Worm (Caenorhabditis elegans) whole organism, late embryonic: ENCODE results near the gene Y50D7A.1.

Source experiments
- C08G9.2 ChIP-seq: sonication (generic microtip); optimal IDR thresholded peaks from 2 replicates; lab custom pipeline; 2016; ENCODE audit warnings: mild to moderate bottlenecking, missing genetic modification characterization, moderate library complexity, missing compliant biosample characterization
- F13H6.1 ChIP-seq: sonication (generic microtip); optimal IDR thresholded peaks from 2 replicates; lab custom pipeline; 2016; ENCODE audit warnings: missing genetic modification characterization, missing compliant biosample characterization
- K02D7.2 ChIP-seq: sonication (generic microtip); optimal IDR thresholded peaks from 2 replicates; lab custom pipeline; 2017; ENCODE audit warnings: mild to moderate bottlenecking, missing genetic modification characterization, missing compliant biosample characterization
- Y22D7AL.16 ChIP-seq: sonication (generic microtip); optimal IDR thresholded peaks from 2 replicates; lab custom pipeline; 2016; ENCODE audit warnings: missing genetic modification characterization, missing compliant biosample characterization
- ceh-18 ChIP-seq: sonication (generic microtip); optimal IDR thresholded peaks from 2 replicates; lab custom pipeline; 2016; ENCODE audit warnings: missing genetic modification characterization, missing compliant biosample characterization
- ceh-19 ChIP-seq: fragments of 200-800 bp; sonication (Bioruptor generic); optimal IDR thresholded peaks from 2 replicates; lab custom pipeline; 2018; ENCODE audit warnings: mild to moderate bottlenecking, missing genetic modification characterization, missing compliant biosample characterization
- ceh-22 ChIP-seq: sonication (generic microtip); optimal IDR thresholded peaks from 2 replicates; lab custom pipeline; 2017; ENCODE audit warnings: missing biosample characterization, missing genetic modification characterization
- ceh-30 ChIP-seq: fragments of 150-350 bp; optimal IDR thresholded peaks from 2 replicates; lab custom pipeline; 2014; ENCODE audit warnings: missing biosample characterization, missing genetic modification characterization
- ceh-34 ChIP-seq: sonication (generic microtip); optimal IDR thresholded peaks from 2 replicates; lab custom pipeline; 2016; ENCODE audit warnings: mild to moderate bottlenecking, missing genetic modification characterization, missing compliant biosample characterization
- ceh-45 ChIP-seq: fragments of 200-800 bp; sonication (Bioruptor generic); IDR thresholded peaks from 2 replicates; pipeline ENCODE4 v1.3.6; 2022; ENCODE audit warnings: missing genetic modification reagents, missing genetic modification characterization, missing compliant biosample characterization
- ceh-48 ChIP-seq: sonication (generic microtip); optimal IDR thresholded peaks from 2 replicates; lab custom pipeline; 2016; ENCODE audit warnings: missing genetic modification characterization, inconsistent platforms, missing compliant biosample characterization
- ceh-6 ChIP-seq: fragments of 200-800 bp; sonication (Bioruptor generic); optimal IDR thresholded peaks from 2 replicates; lab custom pipeline; 2018; ENCODE audit warnings: mild to moderate bottlenecking, missing genetic modification characterization, missing compliant biosample characterization
- che-1 ChIP-seq: sonication (generic microtip); optimal IDR thresholded peaks from 2 replicates; lab custom pipeline; 2016; ENCODE audit warnings: mild to moderate bottlenecking, missing genetic modification characterization, missing compliant biosample characterization
- dmd-4 ChIP-seq: sonication (generic microtip); optimal IDR thresholded peaks from 2 replicates; lab custom pipeline; 2016; ENCODE audit warnings: borderline replicate concordance, missing genetic modification characterization, missing compliant biosample characterization
- dve-1 ChIP-seq: sonication (generic microtip); optimal IDR thresholded peaks from 2 replicates; lab custom pipeline; 2017; ENCODE audit warnings: antibody characterized with exemption, mild to moderate bottlenecking, missing genetic modification characterization, missing compliant biosample characterization
- elt-2 ChIP-seq: sonication (generic microtip); optimal IDR thresholded peaks from 2 replicates; lab custom pipeline; 2016; ENCODE audit warnings: missing genetic modification reagents, missing genetic modification characterization, missing compliant biosample characterization
- ets-4 ChIP-seq: sonication (generic microtip); optimal IDR thresholded peaks from 2 replicates; lab custom pipeline; 2016; ENCODE audit warnings: missing genetic modification characterization, missing compliant biosample characterization
- eyg-1 ChIP-seq: sonication (generic microtip); optimal IDR thresholded peaks from 2 replicates; lab custom pipeline; 2016; ENCODE audit warnings: missing genotype, missing genetic modification characterization, missing compliant biosample characterization
- fax-1 ChIP-seq: sonication (generic microtip); optimal IDR thresholded peaks from 2 replicates; lab custom pipeline; 2016; ENCODE audit warnings: missing genotype, missing genetic modification characterization, missing compliant biosample characterization
- fkh-10 ChIP-seq: fragments of 150-350 bp; optimal IDR thresholded peaks from 2 replicates; lab custom pipeline; 2014; ENCODE audit warnings: missing biosample characterization, missing genetic modification reagents, missing genetic modification characterization
- fkh-6 ChIP-seq: sonication (generic microtip); optimal IDR thresholded peaks from 2 replicates; lab custom pipeline; 2016; ENCODE audit warnings: missing genetic modification characterization, missing compliant biosample characterization
- hlh-13 ChIP-seq: fragments of 200-800 bp; sonication (Bioruptor generic); optimal IDR thresholded peaks from 2 replicates; lab custom pipeline; 2018; ENCODE audit warnings: mild to moderate bottlenecking, missing genetic modification characterization, missing compliant biosample characterization
- hlh-15 ChIP-seq: sonication (generic microtip); optimal IDR thresholded peaks from 2 replicates; lab custom pipeline; 2016; ENCODE audit warnings: missing genetic modification characterization, missing compliant biosample characterization
- hlh-30 ChIP-seq: sonication (generic microtip); optimal IDR thresholded peaks from 2 replicates; lab custom pipeline; 2017; ENCODE audit warnings: antibody characterized with exemption, missing genetic modification characterization, missing compliant biosample characterization; ENCODE audit not compliant: insufficient read depth
- hlh-6 ChIP-seq: sonication (generic microtip); optimal IDR thresholded peaks from 2 replicates; lab custom pipeline; 2016; ENCODE audit warnings: missing genotype, missing genetic modification characterization, missing compliant biosample characterization
- hlh-8 ChIP-seq: sonication (generic microtip); optimal IDR thresholded peaks from 2 replicates; lab custom pipeline; 2016; ENCODE audit warnings: missing genotype, missing genetic modification characterization, missing compliant biosample characterization
- lim-6 ChIP-seq: sonication (generic microtip); optimal IDR thresholded peaks from 2 replicates; lab custom pipeline; 2016; ENCODE audit warnings: missing genetic modification characterization, missing compliant biosample characterization
- lin-11 ChIP-seq: fragments of 200-800 bp; sonication (Bioruptor generic); optimal IDR thresholded peaks from 2 replicates; lab custom pipeline; 2018; ENCODE audit warnings: mild to moderate bottlenecking, missing genetic modification characterization, missing compliant biosample characterization
- mec-3 ChIP-seq: sonication (generic microtip); optimal IDR thresholded peaks from 2 replicates; lab custom pipeline; 2016; ENCODE audit warnings: borderline replicate concordance, missing genetic modification characterization, missing compliant biosample characterization
- nhr-11 ChIP-seq: fragments of 150-350 bp; optimal IDR thresholded peaks from 2 replicates; lab custom pipeline; 2014; ENCODE audit warnings: missing biosample characterization, missing genetic modification characterization
- nhr-232 ChIP-seq: sonication (generic microtip); optimal IDR thresholded peaks from 2 replicates; lab custom pipeline; 2016; ENCODE audit warnings: missing genetic modification characterization, missing compliant biosample characterization
- pax-1 ChIP-seq: fragments of 150-350 bp; optimal IDR thresholded peaks from 2 replicates; lab custom pipeline; 2014; ENCODE audit warnings: missing biosample characterization, missing genetic modification characterization
- pha-4 ChIP-seq: fragments of 150-350 bp; optimal IDR thresholded peaks from 2 replicates; lab custom pipeline; 2018; ENCODE audit warnings: missing biosample characterization, missing genetic modification reagents, missing genetic modification characterization
- pqm-1 ChIP-seq: sonication (generic microtip); optimal IDR thresholded peaks from 2 replicates; lab custom pipeline; 2016; ENCODE audit warnings: missing genetic modification characterization, missing compliant biosample characterization
- ref-2 ChIP-seq: sonication (generic microtip); optimal IDR thresholded peaks from 2 replicates; lab custom pipeline; 2016; ENCODE audit warnings: missing genetic modification characterization, missing compliant biosample characterization
- rnt-1 ChIP-seq: sonication (generic microtip); optimal IDR thresholded peaks from 2 replicates; lab custom pipeline; 2016; ENCODE audit warnings: missing genetic modification characterization, missing compliant biosample characterization
- sox-4 ChIP-seq: sonication (generic microtip); optimal IDR thresholded peaks from 2 replicates; lab custom pipeline; 2017; ENCODE audit warnings: mild to moderate bottlenecking, missing genetic modification characterization, inconsistent platforms, missing compliant biosample characterization
- syd-9 ChIP-seq: sonication (generic microtip); optimal IDR thresholded peaks from 2 replicates; lab custom pipeline; 2016; ENCODE audit warnings: mild to moderate bottlenecking, missing genetic modification characterization, moderate library complexity, missing compliant biosample characterization
- tbx-7 ChIP-seq: sonication (generic microtip); optimal IDR thresholded peaks from 2 replicates; lab custom pipeline; 2016; ENCODE audit warnings: missing genotype, missing genetic modification characterization, missing compliant biosample characterization
- unc-3 ChIP-seq, 2 experiments: fragments of 200-800 bp in 1 of 2; sonication (Bioruptor generic) in 1 of 2; sonication (generic microtip) in 1 of 2; conservative IDR thresholded peaks in 1 of 2; optimal IDR thresholded peaks in 1 of 2; 2 replicates each; pipeline versions ENCODE4 v1.3.6 to Lab custom; 2016 to 2022; ENCODE audit warnings: missing compliant biosample characterization in 2 of 2, missing genetic modification characterization in 2 of 2, missing genetic modification reagents in 1 of 2
- ztf-16 ChIP-seq: sonication (generic microtip); optimal IDR thresholded peaks from 2 replicates; lab custom pipeline; 2017; ENCODE audit warnings: missing genetic modification characterization, missing compliant biosample characterization

Gene Y50D7A.1

ce11 chrIII:304564-304963, 12.1 kb downstream of the Y50D7A.1 start:
- TF ChIP-seq dve-1 (tag; lab: Kevin White, UChicago) (no peak), fkh-6 (tag; lab: Kevin White, UChicago) (no peak), ceh-19 (GFP tag; lab: Kevin White, UChicago) (no peak), hlh-15 (tag; lab: Kevin White, UChicago) (no peak), dmd-4 (tag; lab: Kevin White, UChicago) (no peak), ceh-30 (tag; lab: Kevin White, UChicago) (no peak), ceh-48 (tag; lab: Kevin White, UChicago) (no peak), ceh-18 (tag; lab: Kevin White, UChicago) (no peak), nhr-11 (no peak), ceh-22 (tag; lab: Kevin White, UChicago) (no peak), fkh-10 (no peak), ref-2 (tag; lab: Kevin White, UChicago) (no peak), lin-11 (tag; lab: Kevin White, UChicago) (no peak), hlh-8 (no peak), ceh-6 (GFP tag; lab: Kevin White, UChicago) (no peak), C08G9.2 (tag; lab: Kevin White, UChicago) (no peak), tbx-7 (tag; lab: Kevin White, UChicago) (no peak), pha-4 (tag; lab: Kevin White, UChicago) (no peak)
- TF ChIP-seq, all 69 proteins: peak for 0

- TF ChIP-seq fkh-10 = no peak
- no peak for TF ChIP-seq ceh-18 (tag; lab: Kevin White, UChicago)
These were observed 18.7 kb downstream of the Y50D7A.1 start for ce11 chrIII:311174-311573.

- TF ChIP-seq hlh-30 (tag; lab: Kevin White, UChicago) = no peak
- TF ChIP-seq nhr-232 (tag; lab: Kevin White, UChicago) = no peak
- no peak for TF ChIP-seq ceh-34 (tag; lab: Kevin White, UChicago)
- TF ChIP-seq che-1 (tag; lab: Kevin White, UChicago) = no peak
- no peak for TF ChIP-seq fkh-6 (tag; lab: Kevin White, UChicago)
- TF ChIP-seq K02D7.2 (tag; lab: Kevin White, UChicago) = no peak
- TF ChIP-seq rnt-1 (tag; lab: Kevin White, UChicago) = no peak
- no peak for TF ChIP-seq F13H6.1
- TF ChIP-seq dmd-4 (tag; lab: Kevin White, UChicago) = no peak
- TF ChIP-seq ztf-16 (tag; lab: Kevin White, UChicago) = no peak
- no peak for TF ChIP-seq pax-1 (tag; lab: Kevin White, UChicago)
- TF ChIP-seq, all 69 proteins: peak for 0
These were observed 20.4 kb downstream of the Y50D7A.1 start for ce11 chrIII:312873-313272.

DNA sequence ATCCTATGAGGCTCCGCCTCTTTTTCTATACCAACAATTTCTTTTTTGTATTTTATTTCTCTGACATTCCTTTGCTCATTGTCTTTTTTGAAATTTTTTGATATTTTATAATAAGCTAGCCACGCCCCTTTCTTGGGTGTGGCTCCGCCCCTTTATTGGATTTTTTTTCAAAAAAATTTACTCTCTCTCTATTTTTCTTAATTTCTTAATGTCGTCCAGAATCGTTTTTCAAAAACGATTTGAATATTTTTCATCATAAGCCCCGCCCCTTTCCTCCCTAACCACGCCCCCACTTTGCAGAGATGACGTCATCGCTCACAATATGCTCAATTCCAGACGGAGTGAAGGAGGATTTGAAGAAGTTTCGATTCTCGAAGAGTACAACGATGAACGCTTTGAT, 22.7 kb downstream of the Y50D7A.1 start, which contains the start of gene Y50D7A.10:
Gene Y50D7A.10, plus strand, starts transcription at position 301 of the 400 bp plus-strand sequence.
- TF ChIP-seq fkh-10 (no peak), hlh-30 (tag; lab: Kevin White, UChicago) (no peak), mec-3 (no peak), sox-4 (tag; lab: Kevin White, UChicago) (no peak), hlh-6 (tag; lab: Kevin White, UChicago) (no peak), eyg-1 (tag; lab: Kevin White, UChicago) (no peak), tbx-7 (tag; lab: Kevin White, UChicago) (no peak)

DNA sequence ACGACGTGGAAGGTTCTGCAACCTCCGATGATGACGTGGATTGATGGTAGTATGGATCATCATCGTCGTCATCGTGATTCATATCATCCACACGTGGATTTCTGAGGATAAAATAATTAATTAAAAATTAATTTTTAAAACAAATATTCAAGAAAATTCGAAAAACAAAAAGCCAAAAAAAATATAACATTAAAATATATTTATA, 50.6 kb downstream of the Y50D7A.1 start, which contains the start of gene Y50D7A.8:
Gene Y50D7A.8, minus strand, starts transcription at position 101 of the 205 bp plus-strand sequence.
- TF ChIP-seq ceh-19 (GFP tag; lab: Kevin White, UChicago) (no peak), mec-3 (no peak), F13H6.1 (no peak), ets-4 (tag; lab: Kevin White, UChicago) (no peak), pha-4 (tag; lab: Kevin White, UChicago) (no peak), hlh-6 (tag; lab: Kevin White, UChicago) (no peak), hlh-15 (tag; lab: Kevin White, UChicago) (no peak), elt-2 (no peak), syd-9 (tag; lab: Kevin White, UChicago) (no peak), ceh-45 (no peak), pqm-1 (tag; lab: Kevin White, UChicago) (no peak), fkh-10 (no peak), lim-6 (tag; lab: Kevin White, UChicago) (no peak), hlh-13 (GFP tag; lab: Kevin White, UChicago) (no peak), dve-1 (tag; lab: Kevin White, UChicago) (no peak), unc-3 (GFP tag; conservative IDR thresholded peaks at IDR 0.05; lab: Robert Waterston, UW) (no peak), unc-3 (tag; optimal IDR thresholded peaks at IDR 0.05; lab: Kevin White, UChicago) (no peak), Y22D7AL.16 (no peak), fax-1 (tag; lab: Kevin White, UChicago) (no peak), ztf-16 (tag; lab: Kevin White, UChicago) (no peak)
